Fruit fly (Drosophila melanogaster) whole organism, embryonic: Measurements from ENCODE around the gene CG2889.

ENCODE experiments used
- Atf6 ChIP-seq: fragments of 200-800 bp; sonication (Bioruptor generic); IDR thresholded peaks from 2 replicates; pipeline ENCODE4 v1.3.6; 2022; ENCODE audit warnings: missing biosample characterization, missing genetic modification characterization
- B-H2 ChIP-seq: fragments of 200-800 bp; sonication (Bioruptor generic); optimal IDR thresholded peaks from 2 replicates; lab custom pipeline; 2018; ENCODE audit warnings: missing biosample characterization, mild to moderate bottlenecking, missing genetic modification characterization
- CG10543 ChIP-seq: fragments of 200-800 bp; sonication (Bioruptor generic); optimal IDR thresholded peaks from 3 replicates; lab custom pipeline; 2017; ENCODE audit warnings: missing biosample characterization, mild to moderate bottlenecking, missing genetic modification characterization, moderate library complexity
- CG11093 ChIP-seq: fragments of 200-800 bp; sonication (Bioruptor generic); IDR thresholded peaks from 3 replicates; pipeline ENCODE4 v1.3.6; 2022; ENCODE audit warnings: missing biosample characterization, missing genetic modification characterization
- CG11695 ChIP-seq: fragments of 200-800 bp; sonication (Bioruptor generic); IDR thresholded peaks from 3 replicates; pipeline ENCODE4 v1.3.6; 2022; ENCODE audit warnings: missing biosample characterization, missing genetic modification characterization
- CG12071 ChIP-seq: fragments of 200-800 bp; sonication (Bioruptor generic); optimal IDR thresholded peaks from 3 replicates; lab custom pipeline; 2018; ENCODE audit warnings: missing biosample characterization, mild to moderate bottlenecking, missing genetic modification characterization
- CG12104 ChIP-seq: fragments of 200-800 bp; sonication (Bioruptor generic); optimal IDR thresholded peaks from 3 replicates; lab custom pipeline; 2016; ENCODE audit warnings: missing biosample characterization, missing genetic modification characterization
- CG1233 ChIP-seq: fragments of 200-800 bp; sonication (Bioruptor generic); optimal IDR thresholded peaks from 4 replicates; lab custom pipeline; 2018; ENCODE audit warnings: missing biosample characterization, mild to moderate bottlenecking, missing genetic modification characterization
- CG13296 ChIP-seq: fragments of 200-800 bp; sonication (Bioruptor generic); optimal IDR thresholded peaks from 3 replicates; lab custom pipeline; 2018; ENCODE audit warnings: missing biosample characterization, mild to moderate bottlenecking, missing genetic modification characterization
- CG15514 ChIP-seq: fragments of 200-800 bp; sonication (Bioruptor generic); optimal IDR thresholded peaks from 3 replicates; lab custom pipeline; 2017; ENCODE audit warnings: missing biosample characterization, missing genetic modification characterization, mild to moderate bottlenecking, moderate library complexity, missing genetic modification reagents
- CG18262 ChIP-seq: fragments of 200-800 bp; optimal IDR thresholded peaks from 3 replicates; lab custom pipeline; 2019; ENCODE audit warnings: missing biosample characterization, mild to moderate bottlenecking, missing genetic modification characterization, moderate library complexity
- CG30403 ChIP-seq: fragments of 200-800 bp; sonication (Bioruptor generic); optimal IDR thresholded peaks from 3 replicates; lab custom pipeline; 2016; ENCODE audit warnings: missing biosample characterization, missing genetic modification characterization
- CG3281 ChIP-seq: fragments of 200-800 bp; sonication (Bioruptor generic); optimal IDR thresholded peaks from 3 replicates; lab custom pipeline; 2017; ENCODE audit warnings: missing biosample characterization, mild to moderate bottlenecking, missing genetic modification characterization
- CG34422 ChIP-seq: fragments of 200-800 bp; sonication (Bioruptor generic); IDR thresholded peaks from 3 replicates; pipeline ENCODE4 v1.3.6; 2022; ENCODE audit warnings: missing biosample characterization, missing genetic modification characterization
- CG3995 ChIP-seq: fragments of 200-800 bp; sonication (Bioruptor generic); optimal IDR thresholded peaks from 3 replicates; lab custom pipeline; 2016; ENCODE audit warnings: missing biosample characterization, missing genetic modification characterization
- CG4820 ChIP-seq: fragments of 200-800 bp; sonication (Bioruptor generic); optimal IDR thresholded peaks from 3 replicates; lab custom pipeline; 2016; ENCODE audit warnings: missing biosample characterization, missing genetic modification characterization
- CG6683 ChIP-seq: fragments of 200-800 bp; sonication (Bioruptor generic); optimal IDR thresholded peaks from 2 replicates; lab custom pipeline; 2017; ENCODE audit warnings: missing biosample characterization, mild to moderate bottlenecking, missing genetic modification characterization, missing genetic modification reagents
- CG7271 ChIP-seq: fragments of 200-800 bp; sonication (Bioruptor generic); optimal IDR thresholded peaks from 2 replicates; lab custom pipeline; 2018; ENCODE audit warnings: missing biosample characterization, mild to moderate bottlenecking, missing genetic modification characterization, moderate library complexity
- CG7963 ChIP-seq: fragments of 200-800 bp; sonication (Bioruptor generic); IDR thresholded peaks from 3 replicates; pipeline ENCODE4 v1.3.6; 2022; ENCODE audit warnings: missing biosample characterization, missing genetic modification characterization; ENCODE audit not compliant: partially characterized antibody
- CG8765 ChIP-seq: fragments of 200-800 bp; sonication (Bioruptor generic); IDR thresholded peaks from 2 replicates; pipeline ENCODE4 v1.3.6; 2022; ENCODE audit warnings: missing biosample characterization, missing genetic modification characterization
- CG8944 ChIP-seq: fragments of 200-800 bp; sonication (Bioruptor generic); optimal IDR thresholded peaks from 3 replicates; lab custom pipeline; 2016; ENCODE audit warnings: missing biosample characterization, missing genetic modification characterization
- Dip2 ChIP-seq: fragments of 200-800 bp; sonication (Bioruptor generic); IDR thresholded peaks from 2 replicates; pipeline ENCODE4 v1.3.6; 2022; ENCODE audit warnings: missing biosample characterization, missing genetic modification characterization
- Dll ChIP-seq: fragments of 200-800 bp; sonication (Bioruptor generic); IDR thresholded peaks from 4 replicates; pipeline ENCODE4 v1.3.6; 2022; ENCODE audit warnings: missing biosample characterization, missing genetic modification characterization; ENCODE audit not compliant: partially characterized antibody
- Dp ChIP-seq: fragments of 200-800 bp; sonication (Bioruptor generic); optimal IDR thresholded peaks from 2 replicates; lab custom pipeline; 2018; ENCODE audit warnings: missing biosample characterization, mild to moderate bottlenecking, missing genetic modification characterization, moderate library complexity
- E2f1 ChIP-seq: fragments of 200-800 bp; sonication (Bioruptor generic); IDR thresholded peaks from 2 replicates; pipeline ENCODE4 v1.3.6; 2022; ENCODE audit warnings: missing biosample characterization, missing genetic modification characterization
- H15 ChIP-seq: fragments of 200-800 bp; sonication (Bioruptor generic); IDR thresholded peaks from 3 replicates; pipeline ENCODE4 v1.3.6; 2022; ENCODE audit warnings: missing biosample characterization, missing genetic modification characterization
- HmgD ChIP-seq: fragments of 200-800 bp; sonication (Bioruptor generic); optimal IDR thresholded peaks from 3 replicates; lab custom pipeline; 2016; ENCODE audit warnings: missing biosample characterization, missing genetic modification characterization
- MBD-R2 ChIP-seq: fragments of 200-800 bp; sonication (Bioruptor generic); IDR thresholded peaks from 2 replicates; pipeline ENCODE4 v1.3.6; 2022; ENCODE audit warnings: missing biosample characterization, missing genetic modification characterization
- Nf-YC ChIP-seq: fragments of 200-800 bp; optimal IDR thresholded peaks from 3 replicates; lab custom pipeline; 2019; ENCODE audit warnings: missing biosample characterization, mild to moderate bottlenecking, missing genetic modification characterization, moderate library complexity
- Scr ChIP-seq: fragments of 200-800 bp; sonication (Bioruptor generic); IDR thresholded peaks from 2 replicates; pipeline ENCODE4 v1.3.6; 2022; ENCODE audit warnings: missing biosample characterization, missing genetic modification characterization; ENCODE audit not compliant: partially characterized antibody
- ab ChIP-seq: fragments of 200-800 bp; sonication (Bioruptor generic); optimal IDR thresholded peaks from 2 replicates; lab custom pipeline; 2016; ENCODE audit warnings: missing biosample characterization, missing genetic modification characterization
- amos ChIP-seq: fragments of 200-800 bp; sonication (Bioruptor generic); IDR thresholded peaks from 2 replicates; pipeline ENCODE4 v1.3.6; 2022; ENCODE audit warnings: missing biosample characterization, missing genetic modification characterization; ENCODE audit not compliant: partially characterized antibody
- bbx ChIP-seq: fragments of 200-800 bp; sonication (Bioruptor generic); IDR thresholded peaks from 2 replicates; pipeline ENCODE4 v1.3.6; 2022; ENCODE audit warnings: missing biosample characterization, missing genetic modification characterization; ENCODE audit not compliant: partially characterized antibody
- ci ChIP-seq: fragments of 200-800 bp; sonication (Bioruptor generic); IDR thresholded peaks from 3 replicates; pipeline ENCODE4 v1.3.6; 2022; ENCODE audit warnings: missing biosample characterization, missing genetic modification characterization
- dm ChIP-seq: fragments of 200-800 bp; sonication (Bioruptor generic); optimal IDR thresholded peaks from 3 replicates; lab custom pipeline; 2016; ENCODE audit warnings: missing biosample characterization, missing genetic modification characterization
- dmrt99B ChIP-seq: fragments of 200-800 bp; sonication (Bioruptor generic); optimal IDR thresholded peaks from 2 replicates; lab custom pipeline; 2018; ENCODE audit warnings: missing biosample characterization, mild to moderate bottlenecking, missing genetic modification characterization, moderate library complexity
- fd3F ChIP-seq: fragments of 200-800 bp; sonication (Bioruptor generic); optimal IDR thresholded peaks from 2 replicates; lab custom pipeline; 2018; ENCODE audit warnings: missing biosample characterization, mild to moderate bottlenecking, missing genetic modification characterization, moderate library complexity
- fd64A ChIP-seq: fragments of 200-800 bp; sonication (Bioruptor generic); optimal IDR thresholded peaks from 3 replicates; lab custom pipeline; 2018; ENCODE audit warnings: missing biosample characterization, mild to moderate bottlenecking, missing genetic modification characterization
- gem ChIP-seq: fragments of 200-800 bp; sonication (Bioruptor generic); optimal IDR thresholded peaks from 2 replicates; lab custom pipeline; 2019; ENCODE audit warnings: missing biosample characterization, mild to moderate bottlenecking, missing genetic modification characterization, moderate library complexity
- hbn ChIP-seq: fragments of 200-800 bp; sonication (Bioruptor generic); IDR thresholded peaks from 2 replicates; pipeline ENCODE4 v1.3.6; 2022; ENCODE audit warnings: missing biosample characterization, missing genetic modification characterization; ENCODE audit not compliant: partially characterized antibody
- insv ChIP-seq, 2 experiments: fragments of 200-800 bp; sonication (Bioruptor generic); optimal IDR thresholded peaks; 3 replicates each; lab custom pipeline; 2016 to 2018; ENCODE audit warnings: missing biosample characterization in 2 of 2, missing genetic modification characterization in 2 of 2
- jumu ChIP-seq: fragments of 200-800 bp; sonication (Bioruptor generic); optimal IDR thresholded peaks from 3 replicates; lab custom pipeline; 2016; ENCODE audit warnings: missing biosample characterization, missing genetic modification characterization
- lov ChIP-seq, 2 experiments: fragments of 200-800 bp in 1 of 2; fragments of >200 bp in 1 of 2; sonication (Bioruptor generic) in 1 of 2; IDR thresholded peaks in 1 of 2; optimal IDR thresholded peaks in 1 of 2; 2 replicates in 1 of 2; 3 replicates in 1 of 2; pipeline versions ENCODE4 v1.3.6 to Lab custom; 2017 to 2022; ENCODE audit warnings: missing biosample characterization in 1 of 2, missing genetic modification characterization in 1 of 2
- maf-S ChIP-seq: fragments of 200-800 bp; sonication (Bioruptor generic); optimal IDR thresholded peaks from 2 replicates; lab custom pipeline; 2016; ENCODE audit warnings: missing biosample characterization, missing genetic modification characterization
- mirr ChIP-seq: fragments of 200-800 bp; sonication (Bioruptor generic); optimal IDR thresholded peaks from 3 replicates; lab custom pipeline; 2018; ENCODE audit warnings: missing biosample characterization, mild to moderate bottlenecking, missing genetic modification characterization
- sens ChIP-seq: fragments of 200-800 bp; sonication (Bioruptor generic); peaks from one replicate; lab custom pipeline; 2016; ENCODE audit warnings: missing biosample characterization, missing genetic modification characterization
- sima ChIP-seq: fragments of 200-800 bp; sonication (Bioruptor generic); optimal IDR thresholded peaks from 2 replicates; lab custom pipeline; 2016; ENCODE audit warnings: missing biosample characterization, missing genetic modification characterization
- stwl ChIP-seq: fragments of 200-800 bp; sonication (Bioruptor generic); optimal IDR thresholded peaks from 3 replicates; lab custom pipeline; 2018; ENCODE audit warnings: missing biosample characterization, mild to moderate bottlenecking, missing genetic modification characterization, moderate library complexity
- twi ChIP-seq: fragments of 200-800 bp; optimal IDR thresholded peaks from 2 replicates; lab custom pipeline; 2019; ENCODE audit warnings: missing biosample characterization, mild to moderate bottlenecking, missing genetic modification characterization, moderate library complexity

The CG2889 gene

dm6 chrX:10463056-10463710, 10.6 kb upstream of the CG2889 start (continued):
- TF ChIP-seq CG12071 = no peak
- TF ChIP-seq ci (GFP tag; lab: Robert Waterston, UW) = peak; percentile 56; the same call in 1 of the 3 replicates
- TF ChIP-seq stwl (tag; lab: Kevin White, UChicago) = peak; percentile 82
- TF ChIP-seq MBD-R2 (GFP tag; lab: Robert Waterston, UW) = peak; percentile 49
- TF ChIP-seq CG8944 = no peak
- TF ChIP-seq sens = peak; percentile 79
- TF ChIP-seq CG1233 (GFP tag; lab: Kevin White, UChicago) = no peak
- TF ChIP-seq twi = no peak
- no peak for TF ChIP-seq ab (GFP tag; lab: Kevin White, UChicago)
- peak; percentile 29; the same call in 1 of the 2 replicates for TF ChIP-seq hbn (GFP tag; lab: Robert Waterston, UW)
- TF ChIP-seq Dp = peak; percentile 95
- TF ChIP-seq CG7271 (tag; lab: Kevin White, UChicago) = no peak
- no peak for TF ChIP-seq lov (optimal IDR thresholded peaks at IDR 0.05; lab: Kevin White, UChicago)
- TF ChIP-seq lov (GFP tag; IDR thresholded peaks at IDR 0.05; lab: Robert Waterston, UW) = no peak
- no peak for TF ChIP-seq CG3995 (GFP tag; lab: Kevin White, UChicago)
- no peak for TF ChIP-seq CG30403 (GFP tag; lab: Kevin White, UChicago)
- peak in 1 of 2 experiments; percentile 28 for TF ChIP-seq insv (GFP tag; optimal IDR thresholded peaks at IDR 0.05; lab: Kevin White, UChicago)
- TF ChIP-seq CG11093 (GFP tag; lab: Robert Waterston, UW) = no peak
- TF ChIP-seq jumu = peak; percentile 1
- TF ChIP-seq CG4820 (GFP tag; lab: Kevin White, UChicago) = no peak
- TF ChIP-seq CG6683 (GFP tag; lab: Kevin White, UChicago) = no peak
- no peak for TF ChIP-seq maf-S (GFP tag; lab: Kevin White, UChicago)
- TF ChIP-seq CG34422 (GFP tag; lab: Robert Waterston, UW) = no peak
- no peak for TF ChIP-seq fd3F (GFP tag; lab: Kevin White, UChicago)
- no peak for TF ChIP-seq H15 (GFP tag; lab: Robert Waterston, UW)
- TF ChIP-seq gem (tag; lab: Kevin White, UChicago) = no peak
- TF ChIP-seq sima (GFP tag; lab: Kevin White, UChicago) = no peak
- TF ChIP-seq Scr (GFP tag; lab: Robert Waterston, UW) = peak; percentile 55
- no peak for TF ChIP-seq CG3281 (GFP tag; lab: Kevin White, UChicago)
- peak; percentile 59 for TF ChIP-seq amos (GFP tag; lab: Robert Waterston, UW)
- TF ChIP-seq fd64A (GFP tag; lab: Kevin White, UChicago) = no peak
- no peak for TF ChIP-seq CG10543 (GFP tag; lab: Kevin White, UChicago)
- no peak for TF ChIP-seq CG7963
- TF ChIP-seq CG13296 (GFP tag; lab: Kevin White, UChicago) = no peak
- TF ChIP-seq Nf-YC = peak; percentile 29
- no peak for TF ChIP-seq dm (GFP tag; lab: Kevin White, UChicago)
- TF ChIP-seq bbx (GFP tag; lab: Robert Waterston, UW) = peak; percentile 70
- TF ChIP-seq CG11695 = no peak
- TF ChIP-seq Dip2 (GFP tag; lab: Robert Waterston, UW) = no peak
- TF ChIP-seq CG8765 (GFP tag; lab: Robert Waterston, UW) = no peak
- TF ChIP-seq E2f1 (GFP tag; lab: Robert Waterston, UW) = no peak
- TF ChIP-seq CG12104 = no peak
- no peak for TF ChIP-seq dmrt99B (tag; lab: Kevin White, UChicago)
- peak; percentile 51; the same call in 2 of the 4 replicates for TF ChIP-seq Dll (GFP tag; lab: Robert Waterston, UW)
- no peak for TF ChIP-seq mirr (GFP tag; lab: Kevin White, UChicago)
- 0 out of 2 replicates have a peak, but pooled peaks have one; percentile 29 for TF ChIP-seq Atf6
- no peak for TF ChIP-seq HmgD (GFP tag; lab: Kevin White, UChicago)
- no peak for TF ChIP-seq B-H2 (GFP tag; lab: Kevin White, UChicago)
- TF ChIP-seq CG18262 (tag; lab: Kevin White, UChicago) = no peak
- TF ChIP-seq CG15514 (GFP tag; lab: Kevin White, UChicago) = peak; percentile 69
